Fruit fly (Drosophila melanogaster) whole organism, embryonic: ENCODE data around the gene SkpA.
A peak's percentile ranks its signal among the peaks of the same experiment; 100 is the strongest.

ENCODE experiments used
- B-H2 ChIP-seq: fragments of 200-800 bp; sonication (Bioruptor generic); optimal IDR thresholded peaks from 2 replicates; lab custom pipeline; 2018; ENCODE audit warnings: missing biosample characterization, mild to moderate bottlenecking, missing genetic modification characterization
- CG10209 ChIP-seq: fragments of 200-800 bp; sonication (Bioruptor generic); optimal IDR thresholded peaks from 3 replicates; lab custom pipeline; 2017; ENCODE audit warnings: missing biosample characterization, mild to moderate bottlenecking, missing genetic modification characterization, missing genetic modification reagents
- CG10462 ChIP-seq: fragments of 200-800 bp; sonication (Bioruptor generic); optimal IDR thresholded peaks from 2 replicates; lab custom pipeline; 2016; ENCODE audit warnings: missing biosample characterization, missing genetic modification characterization
- CG10543 ChIP-seq: fragments of 200-800 bp; sonication (Bioruptor generic); optimal IDR thresholded peaks from 3 replicates; lab custom pipeline; 2017; ENCODE audit warnings: missing biosample characterization, mild to moderate bottlenecking, missing genetic modification characterization, moderate library complexity
- CG10565 ChIP-seq: fragments of 200-800 bp; sonication (Bioruptor generic); optimal IDR thresholded peaks from 3 replicates; lab custom pipeline; 2016; ENCODE audit warnings: missing biosample characterization, mild to moderate bottlenecking, missing genetic modification characterization
- CG11093 ChIP-seq: fragments of 200-800 bp; sonication (Bioruptor generic); IDR thresholded peaks from 3 replicates; pipeline ENCODE4 v1.3.6; 2022; ENCODE audit warnings: missing biosample characterization, missing genetic modification characterization
- CG12391 ChIP-seq: fragments of 200-800 bp; sonication (Bioruptor generic); optimal IDR thresholded peaks from 3 replicates; lab custom pipeline; 2018; ENCODE audit warnings: missing biosample characterization, mild to moderate bottlenecking, missing genetic modification characterization, moderate library complexity
- CG14860 ChIP-seq: fragments of 200-800 bp; sonication (Bioruptor generic); IDR thresholded peaks from 3 replicates; pipeline ENCODE4 v1.3.6; 2022; ENCODE audit warnings: missing biosample characterization, missing genetic modification characterization; ENCODE audit not compliant: partially characterized antibody
- CG15073 ChIP-seq: fragments of 200-800 bp; sonication (Bioruptor generic); optimal IDR thresholded peaks from 2 replicates; lab custom pipeline; 2016; ENCODE audit warnings: missing biosample characterization, missing genetic modification characterization
- CG1647 ChIP-seq: fragments of 200-800 bp; sonication (Bioruptor generic); optimal IDR thresholded peaks from 3 replicates; lab custom pipeline; 2016; ENCODE audit warnings: missing biosample characterization, missing genetic modification characterization
- CG16813 ChIP-seq: fragments of 200-800 bp; sonication (Bioruptor generic); IDR thresholded peaks from 3 replicates; pipeline ENCODE4 v1.3.6; 2022; ENCODE audit warnings: missing biosample characterization, missing genetic modification characterization; ENCODE audit not compliant: partially characterized antibody
- CG17359 ChIP-seq: fragments of 200-800 bp; sonication (Bioruptor generic); optimal IDR thresholded peaks from 3 replicates; lab custom pipeline; 2018; ENCODE audit warnings: missing biosample characterization, mild to moderate bottlenecking, missing genetic modification characterization, moderate library complexity
- CG17568 ChIP-seq: fragments of 200-800 bp; sonication (Bioruptor generic); optimal IDR thresholded peaks from 2 replicates; lab custom pipeline; 2018; ENCODE audit warnings: missing biosample characterization, mild to moderate bottlenecking, missing genetic modification characterization, moderate library complexity
- CG42726 ChIP-seq: fragments of 200-800 bp; sonication (Bioruptor generic); IDR thresholded peaks from 2 replicates; pipeline ENCODE4 v1.3.6; 2022; ENCODE audit warnings: missing biosample characterization, missing genetic modification characterization; ENCODE audit not compliant: partially characterized antibody
- CG4424 ChIP-seq: fragments of 200-800 bp; sonication (Bioruptor generic); optimal IDR thresholded peaks from 3 replicates; lab custom pipeline; 2016; ENCODE audit warnings: missing biosample characterization, missing genetic modification characterization
- CG4707 ChIP-seq: fragments of 200-800 bp; sonication (Bioruptor generic); optimal IDR thresholded peaks from 2 replicates; lab custom pipeline; 2018; ENCODE audit warnings: missing biosample characterization, mild to moderate bottlenecking, missing genetic modification characterization, moderate library complexity
- CG6791 ChIP-seq: fragments of 200-800 bp; sonication (Bioruptor generic); IDR thresholded peaks from 3 replicates; pipeline ENCODE4 v1.3.6; 2022; ENCODE audit warnings: missing biosample characterization, missing genetic modification characterization; ENCODE audit not compliant: partially characterized antibody
- CG7963 ChIP-seq: fragments of 200-800 bp; sonication (Bioruptor generic); IDR thresholded peaks from 3 replicates; pipeline ENCODE4 v1.3.6; 2022; ENCODE audit warnings: missing biosample characterization, missing genetic modification characterization; ENCODE audit not compliant: partially characterized antibody
- CG7987 ChIP-seq: fragments of 200-800 bp; sonication (Bioruptor generic); optimal IDR thresholded peaks from 2 replicates; lab custom pipeline; 2018; ENCODE audit warnings: missing biosample characterization, mild to moderate bottlenecking, missing genetic modification characterization, moderate library complexity
- CTCF ChIP-seq: fragments of 200-800 bp; sonication (Bioruptor generic); optimal IDR thresholded peaks from 2 replicates; lab custom pipeline; 2017; ENCODE audit warnings: missing biosample characterization, mild to moderate bottlenecking, missing genetic modification characterization, moderate library complexity
- D19B ChIP-seq: fragments of 200-800 bp; sonication (Bioruptor generic); optimal IDR thresholded peaks from 2 replicates; lab custom pipeline; 2017; ENCODE audit warnings: missing biosample characterization, mild to moderate bottlenecking, missing genetic modification characterization
- Doc3 ChIP-seq: fragments of 200-800 bp; sonication (Bioruptor generic); IDR thresholded peaks from 3 replicates; pipeline ENCODE4 v1.3.6; 2022; ENCODE audit warnings: missing biosample characterization, missing genetic modification characterization; ENCODE audit not compliant: partially characterized antibody
- Fer1 ChIP-seq: fragments of 200-800 bp; sonication (Bioruptor generic); optimal IDR thresholded peaks from 2 replicates; lab custom pipeline; 2017; ENCODE audit warnings: missing biosample characterization, mild to moderate bottlenecking, missing genetic modification characterization
- Fer2 ChIP-seq: fragments of 200-800 bp; sonication (Bioruptor generic); optimal IDR thresholded peaks from 2 replicates; lab custom pipeline; 2018; ENCODE audit warnings: missing biosample characterization, mild to moderate bottlenecking, missing genetic modification characterization, moderate library complexity
- Gsc ChIP-seq: fragments of 200-800 bp; sonication (Bioruptor generic); IDR thresholded peaks from 2 replicates; pipeline ENCODE4 v1.3.6; 2022; ENCODE audit warnings: missing biosample characterization, missing genetic modification characterization
- HLH4C ChIP-seq: fragments of 200-800 bp; sonication (Bioruptor generic); IDR thresholded peaks from 3 replicates; pipeline ENCODE4 v1.3.6; 2022; ENCODE audit warnings: missing biosample characterization, missing genetic modification characterization; ENCODE audit not compliant: partially characterized antibody
- HLHmδ ChIP-seq: fragments of 200-800 bp; sonication (Bioruptor generic); optimal IDR thresholded peaks from 2 replicates; lab custom pipeline; 2018; ENCODE audit warnings: missing biosample characterization, mild to moderate bottlenecking, missing genetic modification characterization, moderate library complexity
- MBD-R2 ChIP-seq: fragments of 200-800 bp; sonication (Bioruptor generic); IDR thresholded peaks from 2 replicates; pipeline ENCODE4 v1.3.6; 2022; ENCODE audit warnings: missing biosample characterization, missing genetic modification characterization
- Scr ChIP-seq: fragments of 200-800 bp; sonication (Bioruptor generic); IDR thresholded peaks from 2 replicates; pipeline ENCODE4 v1.3.6; 2022; ENCODE audit warnings: missing biosample characterization, missing genetic modification characterization; ENCODE audit not compliant: partially characterized antibody
- amos ChIP-seq: fragments of 200-800 bp; sonication (Bioruptor generic); IDR thresholded peaks from 2 replicates; pipeline ENCODE4 v1.3.6; 2022; ENCODE audit warnings: missing biosample characterization, missing genetic modification characterization; ENCODE audit not compliant: partially characterized antibody
- ara ChIP-seq: fragments of 200-800 bp; sonication (Bioruptor generic); IDR thresholded peaks from 2 replicates; pipeline ENCODE4 v1.3.6; 2022; ENCODE audit warnings: missing biosample characterization, missing genetic modification characterization
- ato ChIP-seq: fragments of 200-800 bp; sonication (Bioruptor generic); IDR thresholded peaks from 2 replicates; pipeline ENCODE4 v1.3.6; 2022; ENCODE audit warnings: missing biosample characterization, missing genetic modification characterization; ENCODE audit not compliant: partially characterized antibody
- bbx ChIP-seq: fragments of 200-800 bp; sonication (Bioruptor generic); IDR thresholded peaks from 2 replicates; pipeline ENCODE4 v1.3.6; 2022; ENCODE audit warnings: missing biosample characterization, missing genetic modification characterization; ENCODE audit not compliant: partially characterized antibody
- bcd ChIP-seq: fragments of 200-800 bp; sonication (Bioruptor generic); optimal IDR thresholded peaks from 2 replicates; lab custom pipeline; 2017; ENCODE audit warnings: missing biosample characterization, mild to moderate bottlenecking, missing genetic modification characterization
- corto ChIP-seq: fragments of 200-800 bp; sonication (Bioruptor generic); optimal IDR thresholded peaks from 2 replicates; lab custom pipeline; 2016; ENCODE audit warnings: missing biosample characterization, mild to moderate bottlenecking, missing genetic modification characterization, moderate library complexity
- grau ChIP-seq: fragments of 200-800 bp; optimal IDR thresholded peaks from 3 replicates; lab custom pipeline; 2019; ENCODE audit warnings: missing biosample characterization, mild to moderate bottlenecking, missing genetic modification characterization, moderate library complexity
- hb ChIP-seq: fragments of 200-800 bp; sonication (Bioruptor generic); IDR thresholded peaks from 3 replicates; pipeline ENCODE4 v1.3.6; 2022; ENCODE audit warnings: missing biosample characterization, missing genetic modification characterization; ENCODE audit not compliant: partially characterized antibody
- inv ChIP-seq: fragments of 200-800 bp; sonication (Bioruptor generic); IDR thresholded peaks from 2 replicates; pipeline ENCODE4 v1.3.6; 2022; ENCODE audit warnings: missing biosample characterization, missing genetic modification characterization; ENCODE audit not compliant: partially characterized antibody
- kay ChIP-seq: fragments of 200-800 bp; sonication (Bioruptor generic); optimal IDR thresholded peaks from 2 replicates; lab custom pipeline; 2016; ENCODE audit warnings: missing biosample characterization, missing genetic modification characterization
- pfk ChIP-seq: fragments of 200-800 bp; sonication (Bioruptor generic); optimal IDR thresholded peaks from 2 replicates; lab custom pipeline; 2018; ENCODE audit warnings: missing biosample characterization, mild to moderate bottlenecking, missing genetic modification characterization, moderate library complexity
- pita ChIP-seq: fragments of 200-800 bp; sonication (Bioruptor generic); optimal IDR thresholded peaks from 2 replicates; lab custom pipeline; 2017; ENCODE audit warnings: missing biosample characterization, mild to moderate bottlenecking, missing genetic modification characterization
- pnt ChIP-seq: fragments of 200-800 bp; sonication (Bioruptor generic); optimal IDR thresholded peaks from 3 replicates; lab custom pipeline; 2016; ENCODE audit warnings: missing biosample characterization, missing genetic modification characterization
- psq ChIP-seq: fragments of 200-800 bp; sonication (Bioruptor generic); optimal IDR thresholded peaks from 2 replicates; lab custom pipeline; 2017; ENCODE audit warnings: missing biosample characterization, missing genetic modification characterization
- pum ChIP-seq: fragments of 200-800 bp; sonication (Bioruptor generic); optimal IDR thresholded peaks from 2 replicates; lab custom pipeline; 2016; ENCODE audit warnings: missing biosample characterization, missing genetic modification characterization
- pzg ChIP-seq: fragments of 200-800 bp; sonication (Bioruptor generic); optimal IDR thresholded peaks from 3 replicates; lab custom pipeline; 2018; ENCODE audit warnings: missing biosample characterization, mild to moderate bottlenecking, missing genetic modification characterization, moderate library complexity
- rib ChIP-seq: fragments of 200-800 bp; sonication (Bioruptor generic); IDR thresholded peaks from 2 replicates; pipeline ENCODE4 v1.3.6; 2022; ENCODE audit warnings: missing biosample characterization, missing genetic modification characterization
- sna ChIP-seq: fragments of 200-800 bp; sonication (Bioruptor generic); IDR thresholded peaks from 2 replicates; pipeline ENCODE4 v1.3.6; 2022; ENCODE audit warnings: missing biosample characterization, missing genetic modification characterization; ENCODE audit not compliant: partially characterized antibody
- sqz ChIP-seq: fragments of 200-800 bp; sonication (Bioruptor generic); optimal IDR thresholded peaks from 3 replicates; lab custom pipeline; 2018; ENCODE audit warnings: missing biosample characterization, mild to moderate bottlenecking, missing genetic modification characterization
- vnd ChIP-seq: fragments of 200-800 bp; sonication (Bioruptor generic); IDR thresholded peaks from 3 replicates; pipeline ENCODE4 v1.3.6; 2022; ENCODE audit warnings: missing biosample characterization, missing genetic modification characterization; ENCODE audit not compliant: partially characterized antibody

Gene SkpA

DNA sequence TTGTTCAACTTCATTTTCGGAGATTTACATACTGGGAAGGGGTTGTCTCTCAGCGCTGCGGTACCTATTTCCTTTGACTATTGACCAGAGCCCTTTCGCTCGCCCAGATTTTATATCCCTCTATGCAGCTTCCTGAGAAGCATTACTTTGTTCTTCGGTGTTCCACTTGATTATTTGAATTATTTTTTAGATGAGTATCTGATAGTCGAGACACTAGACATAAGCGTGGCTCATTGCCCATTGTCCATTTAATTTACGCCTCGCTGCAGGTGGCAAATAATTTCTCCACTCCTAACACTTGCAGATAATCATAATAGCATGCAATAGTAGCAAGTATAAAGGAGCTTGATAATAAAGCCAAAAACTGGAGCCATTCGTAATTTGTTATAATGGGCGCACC, 38.9 kb downstream of the SkpA start:
- TF ChIP-seq inv (GFP tag; lab: Robert Waterston, UW): peak; percentile 9; the same call in 1 of the 2 replicates
- peak; percentile 51; the same call in 1 of the 2 replicates for TF ChIP-seq Scr (GFP tag; lab: Robert Waterston, UW)
- no peak for TF ChIP-seq pnt (GFP tag; lab: Kevin White, UChicago)
- 0 out of 3 replicates have a peak, but pooled peaks have one; percentile 52 for TF ChIP-seq CG7963 (GFP tag; lab: Robert Waterston, UW)
- no peak for TF ChIP-seq Fer1
- no peak for TF ChIP-seq pfk (GFP tag; lab: Kevin White, UChicago)
- no peak for TF ChIP-seq pum (GFP tag; lab: Kevin White, UChicago)
- TF ChIP-seq hb: peak; percentile 69
- no peak for TF ChIP-seq psq (GFP tag; lab: Kevin White, UChicago)
- no peak for TF ChIP-seq ato (GFP tag; lab: Robert Waterston, UW)
- TF ChIP-seq CG14860 (GFP tag; lab: Robert Waterston, UW): peak; percentile 74
- no peak for TF ChIP-seq CG11093
- no peak for TF ChIP-seq CG1647
- TF ChIP-seq sna (GFP tag; lab: Robert Waterston, UW): no peak
- no peak for TF ChIP-seq pita
- TF ChIP-seq CG4707: no peak
- TF ChIP-seq CG17359 (tag; lab: Kevin White, UChicago): no peak
- TF ChIP-seq MBD-R2: no peak
- no peak for TF ChIP-seq CG15073 (GFP tag; lab: Kevin White, UChicago)
- TF ChIP-seq HLHmδ (GFP tag; lab: Kevin White, UChicago): no peak
- no peak for TF ChIP-seq Gsc (GFP tag; lab: Robert Waterston, UW)
- TF ChIP-seq sqz (GFP tag; lab: Kevin White, UChicago): no peak
- TF ChIP-seq bbx (GFP tag; lab: Robert Waterston, UW): peak; percentile 39; the same call in 1 of the 2 replicates
- no peak for TF ChIP-seq rib (GFP tag; lab: Robert Waterston, UW)
- TF ChIP-seq Fer2: no peak
- no peak for TF ChIP-seq bcd (GFP tag; lab: Kevin White, UChicago)
- TF ChIP-seq CG16813 (GFP tag; lab: Robert Waterston, UW): peak; percentile 77
- no peak for TF ChIP-seq Doc3 (GFP tag; lab: Robert Waterston, UW)
- TF ChIP-seq CG42726: no peak
- no peak for TF ChIP-seq CG10565 (GFP tag; lab: Kevin White, UChicago)
- TF ChIP-seq pzg (GFP tag; lab: Kevin White, UChicago): no peak
- TF ChIP-seq ara (GFP tag; lab: Robert Waterston, UW): no peak
- no peak for TF ChIP-seq CG4424
- no peak for TF ChIP-seq grau (tag; lab: Kevin White, UChicago)
- no peak for TF ChIP-seq corto (GFP tag; lab: Kevin White, UChicago)
- no peak for TF ChIP-seq CG10462 (GFP tag; lab: Kevin White, UChicago)
- TF ChIP-seq D19B (GFP tag; lab: Kevin White, UChicago): peak; percentile 14
- TF ChIP-seq CG6791 (GFP tag; lab: Robert Waterston, UW): peak; percentile 61; the same call in 1 of the 3 replicates
- no peak for TF ChIP-seq CG10209
- TF ChIP-seq CG12391 (tag; lab: Kevin White, UChicago): no peak
- TF ChIP-seq vnd: peak; percentile 54; the same call in 1 of the 3 replicates
- TF ChIP-seq CG10543: no peak
- TF ChIP-seq CTCF (GFP tag; lab: Kevin White, UChicago): no peak
- TF ChIP-seq CG17568 (GFP tag; lab: Kevin White, UChicago): no peak
- peak; percentile 76 for TF ChIP-seq HLH4C (GFP tag; lab: Robert Waterston, UW)
- TF ChIP-seq CG7987 (GFP tag; lab: Kevin White, UChicago): no peak
- TF ChIP-seq amos (GFP tag; lab: Robert Waterston, UW): peak; percentile 22; the same call in 1 of the 2 replicates
- TF ChIP-seq kay (GFP tag; lab: Kevin White, UChicago): no peak
- TF ChIP-seq B-H2 (GFP tag; lab: Kevin White, UChicago): no peak
